Worm (Caenorhabditis elegans) whole organism, L2 larva: Measurements from ENCODE around the gene T26E4.18.

Experiments used
- R02D3.7 ChIP-seq: fragments of 150-350 bp; optimal IDR thresholded peaks from 2 replicates; lab custom pipeline; 2014; ENCODE audit warnings: missing biosample characterization, missing genetic modification characterization
- aly-2 ChIP-seq: fragments of 150-350 bp; optimal IDR thresholded peaks from 2 replicates; lab custom pipeline; 2014; ENCODE audit warnings: missing biosample characterization, missing genetic modification characterization
- dmd-4 ChIP-seq: sonication (generic microtip); optimal IDR thresholded peaks from 2 replicates; lab custom pipeline; 2017; ENCODE audit warnings: missing biosample characterization, missing genetic modification characterization
- egl-27 ChIP-seq: sonication (generic microtip); optimal IDR thresholded peaks from 3 replicates; lab custom pipeline; 2017; ENCODE audit warnings: missing biosample characterization, missing genetic modification reagents, missing genetic modification characterization
- lin-11 ChIP-seq: fragments of 150-350 bp; sonication (generic microtip); optimal IDR thresholded peaks from 2 replicates; lab custom pipeline; 2014; ENCODE audit warnings: missing biosample characterization, missing genetic modification characterization, inconsistent platforms, mixed read lengths
- mab-5 ChIP-seq: fragments of 150-350 bp; optimal IDR thresholded peaks from 2 replicates; lab custom pipeline; 2014; ENCODE audit warnings: missing biosample characterization, missing genetic modification characterization
- nhr-10 ChIP-seq: sonication (generic microtip); optimal IDR thresholded peaks from 2 replicates; lab custom pipeline; 2017; ENCODE audit warnings: missing biosample characterization, missing genetic modification characterization
- nhr-12 ChIP-seq: fragments of 150-350 bp; optimal IDR thresholded peaks from 2 replicates; lab custom pipeline; 2014; ENCODE audit warnings: missing biosample characterization, missing genetic modification characterization
- nhr-21 ChIP-seq: fragments of 150-350 bp; optimal IDR thresholded peaks from 2 replicates; lab custom pipeline; 2014; ENCODE audit warnings: missing biosample characterization, missing genetic modification characterization
- sma-3 ChIP-seq: sonication (generic microtip); optimal IDR thresholded peaks from 2 replicates; lab custom pipeline; 2016; ENCODE audit warnings: missing genetic modification reagents, missing genetic modification characterization, missing compliant biosample characterization
- unc-39 ChIP-seq: fragments of 150-350 bp; optimal IDR thresholded peaks from 2 replicates; lab custom pipeline; 2014; ENCODE audit warnings: missing biosample characterization, missing genetic modification characterization
- unc-55 ChIP-seq: fragments of 150-350 bp; sonication (generic microtip); optimal IDR thresholded peaks from 3 replicates; lab custom pipeline; 2014; ENCODE audit warnings: missing biosample characterization, missing genetic modification reagents, missing genetic modification characterization
- ztf-1 ChIP-seq: fragments of 200-800 bp; sonication (Bioruptor generic); conservative IDR thresholded peaks from 2 replicates; pipeline ENCODE4 v1.3.6; 2022; ENCODE audit warnings: missing genetic modification characterization, missing compliant biosample characterization
- ztf-11 ChIP-seq: sonication (generic microtip); optimal IDR thresholded peaks from 2 replicates; lab custom pipeline; 2017; ENCODE audit warnings: missing biosample characterization, missing genetic modification characterization

ce11 chrV:15798108-15798507 is 5.5 kb downstream of the T26E4.18 start, which contains the start of gene T26E4.10:
- TF ChIP-seq mab-5 (tag; lab: Kevin White, UChicago) (no peak), egl-27 (tag; lab: Kevin White, UChicago) (no peak), nhr-10 (tag; lab: Kevin White, UChicago) (no peak), aly-2 (tag; lab: Kevin White, UChicago) (no peak), nhr-21 (no peak), R02D3.7 (tag; lab: Kevin White, UChicago) (no peak), ztf-11 (no peak), nhr-12 (tag; lab: Kevin White, UChicago) (no peak), sma-3 (GFP tag; lab: Kevin White, UChicago) (no peak), lin-11 (tag; lab: Kevin White, UChicago) (no peak), unc-39 (no peak), dmd-4 (no peak), unc-55 (GFP tag; lab: Kevin White, UChicago) (no peak), ztf-1 (no peak)
